Worm (Caenorhabditis elegans): ENCODE measurements around the gene C25G4.3.

C25G4.3 gene

DNA sequence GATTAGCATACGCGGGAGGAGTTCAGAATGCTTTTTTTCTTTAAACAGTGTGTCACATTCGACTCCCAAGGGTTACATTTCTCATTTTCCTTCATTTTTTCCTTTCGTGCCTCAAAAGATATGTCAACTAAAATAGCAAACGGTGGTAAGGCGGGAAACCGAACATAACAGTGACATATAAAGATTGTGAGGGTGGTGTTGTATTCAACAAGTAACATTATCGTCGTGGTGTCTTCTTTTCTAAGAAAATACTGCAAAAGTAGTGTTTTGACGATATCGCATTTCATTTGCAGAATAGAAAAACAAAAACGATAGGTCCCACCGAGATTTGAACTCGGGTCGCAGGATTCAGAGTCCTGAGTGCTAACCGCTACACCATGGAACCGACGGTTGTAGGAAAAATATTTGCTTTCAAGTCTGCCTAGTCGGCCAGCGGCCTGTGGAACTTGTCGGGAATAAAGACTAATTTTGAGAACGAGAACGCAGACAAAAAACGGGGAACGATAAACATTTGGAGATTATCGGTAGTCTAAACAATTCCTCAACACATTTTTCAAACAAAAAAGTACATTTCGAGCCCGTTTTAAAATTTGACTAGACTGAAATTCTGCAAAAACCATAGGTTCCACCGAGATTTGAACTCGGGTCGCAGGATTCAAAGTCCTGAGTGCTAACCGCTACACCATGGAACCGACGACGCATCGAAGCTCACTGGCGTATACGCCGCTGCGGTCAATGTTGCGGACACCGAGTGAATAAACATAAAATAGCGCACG lies 28.9 kb downstream of the C25G4.3 start (continued):
- peak; percentile 86 for TF ChIP-seq snpc-1.1 (tag; optimal IDR thresholded peaks at IDR 0.05; ENCODE audit: insufficient read depth)
- TF ChIP-seq mes-4 (tag; optimal IDR thresholded peaks at IDR 0.05), result no peak
- peak; percentile 3 for TF ChIP-seq T26A5.8 (tag; optimal IDR thresholded peaks at IDR 0.05)
- TF ChIP-seq nfya-2 (GFP tag; IDR thresholded peaks at IDR 0.05), result no peak
- no peak for TF ChIP-seq let-607 (tag; optimal IDR thresholded peaks at IDR 0.05)
- TF ChIP-seq fkh-3 (tag; optimal IDR thresholded peaks at IDR 0.05), result no peak
- peak; percentile 12 for TF ChIP-seq ztf-26 (tag; optimal IDR thresholded peaks at IDR 0.05)
- no peak for TF ChIP-seq pbrm-1 (GFP tag; IDR thresholded peaks at IDR 0.05)
- TF ChIP-seq hrde-1 (tag; optimal IDR thresholded peaks at IDR 0.05; ENCODE audit: borderline replicate concordance), result no peak
- peak; percentile 71 for TF ChIP-seq him-1 (tag; optimal IDR thresholded peaks at IDR 0.05)
- TF ChIP-seq let-526 (GFP tag; IDR thresholded peaks at IDR 0.05), result 0 out of 2 replicates have a peak, but pooled peaks have one; percentile 24
- peak; percentile 40 for TF ChIP-seq madf-6 (GFP tag; IDR thresholded peaks at IDR 0.05)
- no peak for TF ChIP-seq K12H6.12 (tag; optimal IDR thresholded peaks at IDR 0.05)
- TF ChIP-seq Y53F4B.3 (GFP tag; IDR thresholded peaks at IDR 0.05), result no peak
- TF ChIP-seq ccch-3 (GFP tag; optimal IDR thresholded peaks at IDR 0.05), result no peak
- TF ChIP-seq somi-1 (GFP tag; optimal IDR thresholded peaks at IDR 0.05), result no peak
- peak; percentile 3 for TF ChIP-seq unc-130 (GFP tag; optimal IDR thresholded peaks at IDR 0.05)
- TF ChIP-seq F37B4.10 (GFP tag; IDR thresholded peaks at IDR 0.05), result no peak
- TF ChIP-seq lsy-27 (tag; optimal IDR thresholded peaks at IDR 0.05; ENCODE audit: borderline replicate concordance, insufficient read depth), result peak; percentile 38
- TF ChIP-seq madf-8 (GFP tag; conservative IDR thresholded peaks at IDR 0.05), result no peak
- no peak for TF ChIP-seq ztf-22 (GFP tag; optimal IDR thresholded peaks at IDR 0.05)
- TF ChIP-seq cebp-2 (GFP tag; IDR thresholded peaks at IDR 0.05), result no peak
- peak; percentile 51 for TF ChIP-seq ztf-18 (tag; optimal IDR thresholded peaks at IDR 0.05)
- no peak for TF ChIP-seq lin-40 (tag; optimal IDR thresholded peaks at IDR 0.05)
- TF ChIP-seq madf-10 (tag; optimal IDR thresholded peaks at IDR 0.05), result no peak
- no peak for TF ChIP-seq zfh-2 (GFP tag; conservative IDR thresholded peaks at IDR 0.05)
- peak; percentile 19 for TF ChIP-seq attf-5 (GFP tag; optimal IDR thresholded peaks at IDR 0.05)
- no peak for TF ChIP-seq F52B5.7 (tag; optimal IDR thresholded peaks at IDR 0.05)
- no peak for TF ChIP-seq C06A6.2 (GFP tag; conservative IDR thresholded peaks at IDR 0.05)
- TF ChIP-seq snpc-3.4 (tag; optimal IDR thresholded peaks at IDR 0.05), result peak; percentile 62
- TF ChIP-seq F10E7.11 (tag; optimal IDR thresholded peaks at IDR 0.05), result no peak
- TF ChIP-seq lin-26 (GFP tag; IDR thresholded peaks at IDR 0.05), result peak; percentile 77
- no peak for TF ChIP-seq K11D2.4 (GFP tag; IDR thresholded peaks at IDR 0.05)
- TF ChIP-seq nfya-1 (tag; optimal IDR thresholded peaks at IDR 0.05; ENCODE audit: borderline replicate concordance, insufficient read depth), result no peak
- TF ChIP-seq gei-17 (GFP tag; optimal IDR thresholded peaks at IDR 0.05), result no peak
- TF ChIP-seq hlh-26 (GFP tag; conservative IDR thresholded peaks at IDR 0.05), result no peak

ce11 chrIV:12414601-12415000 lies 31.1 kb downstream of the C25G4.3 start:
- TF ChIP-seq lin-54 (GFP tag; optimal IDR thresholded peaks at IDR 0.05) (no peak), somi-1 (GFP tag; optimal IDR thresholded peaks at IDR 0.05) (no peak), madf-3 (GFP tag; IDR thresholded peaks at IDR 0.05) (no peak), xnd-1 (tag; optimal IDR thresholded peaks at IDR 0.05) (no peak), K11D2.4 (GFP tag; IDR thresholded peaks at IDR 0.05) (no peak), mcd-1 (GFP tag; IDR thresholded peaks at IDR 0.05) (no peak), ztf-22 (GFP tag; optimal IDR thresholded peaks at IDR 0.05) (no peak), tlf-1 (GFP tag; optimal IDR thresholded peaks at IDR 0.05) (no peak), ztf-26 (tag; optimal IDR thresholded peaks at IDR 0.05) (no peak), let-526 (GFP tag; IDR thresholded peaks at IDR 0.05) (no peak), K12H6.12 (tag; optimal IDR thresholded peaks at IDR 0.05) (no peak), madf-8 (GFP tag; conservative IDR thresholded peaks at IDR 0.05) (no peak), nhr-27 (tag; optimal IDR thresholded peaks at IDR 0.05) (no peak), D2030.7 (GFP tag; IDR thresholded peaks at IDR 0.05) (no peak), F10E7.11 (tag; optimal IDR thresholded peaks at IDR 0.05) (no peak), ztf-28 (GFP tag; IDR thresholded peaks at IDR 0.05) (no peak), mxl-1 (tag; optimal IDR thresholded peaks at IDR 0.05) (no peak), C17E4.6 (GFP tag; IDR thresholded peaks at IDR 0.05) (no peak), ekl-4 (GFP tag; IDR thresholded peaks at IDR 0.05) (no peak)

Measured in whole organism, young adult.